Worm (Caenorhabditis elegans): ENCODE results near the gene htas-1.
A peak's percentile ranks its signal among the peaks of the same experiment; 100 is the strongest.

htas-1 gene

DNA sequence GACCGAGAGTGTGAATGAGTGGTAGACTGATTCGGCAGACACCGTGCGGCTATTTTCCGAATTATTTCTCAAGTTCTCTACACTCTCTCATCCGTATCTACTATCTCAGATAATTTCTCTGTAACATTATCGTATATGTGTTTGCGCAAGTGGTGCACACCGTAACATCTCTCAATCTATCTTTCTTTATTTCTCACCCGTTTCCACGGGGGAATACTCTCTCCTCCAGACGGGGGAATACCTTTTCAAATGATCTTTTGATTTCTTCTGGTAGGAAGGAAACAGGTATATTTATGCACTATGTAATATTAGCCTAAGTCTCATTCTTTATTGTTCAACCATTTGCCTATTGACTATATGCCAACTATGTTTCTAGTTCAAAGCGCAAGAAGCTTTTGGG is 16.2 kb downstream of the htas-1 start:
- TF ChIP-seq lin-13 (GFP tag; optimal IDR thresholded peaks at IDR 0.05) (no peak), F13H6.1 (tag; optimal IDR thresholded peaks at IDR 0.05) (peak; percentile 22), lsy-2 (tag; optimal IDR thresholded peaks at IDR 0.05) (no peak), sma-9 (GFP tag; optimal IDR thresholded peaks at IDR 0.05) (peak; percentile 90), sma-9 (tag; optimal IDR thresholded peaks at IDR 0.05) (no peak), nhr-77 (tag; optimal IDR thresholded peaks at IDR 0.05) (no peak)

DNA sequence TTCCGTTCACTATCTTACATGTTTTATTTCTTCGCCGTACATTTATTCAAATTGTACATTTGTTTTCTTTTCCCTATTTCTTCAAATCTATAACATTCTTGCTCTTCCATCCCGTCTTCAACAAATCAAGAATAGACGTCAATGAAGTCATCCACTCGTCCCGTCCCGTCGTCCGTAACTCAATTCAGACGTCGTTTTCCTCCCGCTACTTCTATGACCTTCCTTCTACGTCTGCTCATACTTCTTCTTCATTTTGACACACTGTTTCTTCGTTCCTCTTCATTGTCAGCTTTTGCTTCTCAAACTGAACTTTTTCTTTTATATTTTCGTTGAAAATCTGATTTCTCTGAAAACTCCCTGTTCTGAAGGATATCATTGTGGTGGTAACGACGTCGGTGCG is 23.3 kb downstream of the htas-1 start:
- TF ChIP-seq nhr-11 (tag; optimal IDR thresholded peaks at IDR 0.05) (no peak), nhr-10 (tag; optimal IDR thresholded peaks at IDR 0.05) (no peak), nhr-23 (tag; optimal IDR thresholded peaks at IDR 0.05) (no peak), lin-11 (tag; optimal IDR thresholded peaks at IDR 0.05) (no peak), nhr-21 (tag; optimal IDR thresholded peaks at IDR 0.05) (no peak), elt-3 (tag; optimal IDR thresholded peaks at IDR 0.05) (no peak), ztf-4 (tag; optimal IDR thresholded peaks at IDR 0.05) (no peak), fos-1 (tag; optimal IDR thresholded peaks at IDR 0.05) (no peak), zag-1 (tag; optimal IDR thresholded peaks at IDR 0.05) (no peak), nhr-25 (tag; optimal IDR thresholded peaks at IDR 0.05) (no peak), mbf-1 (tag; optimal IDR thresholded peaks at IDR 0.05) (no peak), lsy-2 (tag; optimal IDR thresholded peaks at IDR 0.05) (no peak), ZK546.5 (tag; optimal IDR thresholded peaks at IDR 0.05) (no peak), Y55F3AM.14 (GFP tag; optimal IDR thresholded peaks at IDR 0.05) (no peak), sem-4 (tag; optimal IDR thresholded peaks at IDR 0.05) (no peak), elt-1 (tag; optimal IDR thresholded peaks at IDR 0.05) (no peak), C34F6.9 (tag; optimal IDR thresholded peaks at IDR 0.05) (no peak), nhr-129 (tag; optimal IDR thresholded peaks at IDR 0.05) (no peak)

- TF ChIP-seq R02D3.7 (tag; optimal IDR thresholded peaks at IDR 0.05) (no peak), nhr-23 (tag; optimal IDR thresholded peaks at IDR 0.05) (no peak), zag-1 (tag; optimal IDR thresholded peaks at IDR 0.05) (no peak), unc-62 (GFP tag; optimal IDR thresholded peaks at IDR 0.05) (no peak), lsy-2 (tag; optimal IDR thresholded peaks at IDR 0.05) (no peak), lin-39 (tag; optimal IDR thresholded peaks at IDR 0.05) (no peak), ZK546.5 (tag; optimal IDR thresholded peaks at IDR 0.05) (no peak), nhr-6 (tag; optimal IDR thresholded peaks at IDR 0.05) (no peak), lin-13 (GFP tag; optimal IDR thresholded peaks at IDR 0.05) (no peak), snpc-4 (tag; optimal IDR thresholded peaks at IDR 0.05) (no peak), ceh-16 (tag; optimal IDR thresholded peaks at IDR 0.05) (no peak)
Observed at ce11 chrIV:9657753-9658152, 25.6 kb downstream of the htas-1 start, which contains the start of gene acc-1. Gene acc-1, plus strand, starts transcription at chrIV:9658053.

DNA sequence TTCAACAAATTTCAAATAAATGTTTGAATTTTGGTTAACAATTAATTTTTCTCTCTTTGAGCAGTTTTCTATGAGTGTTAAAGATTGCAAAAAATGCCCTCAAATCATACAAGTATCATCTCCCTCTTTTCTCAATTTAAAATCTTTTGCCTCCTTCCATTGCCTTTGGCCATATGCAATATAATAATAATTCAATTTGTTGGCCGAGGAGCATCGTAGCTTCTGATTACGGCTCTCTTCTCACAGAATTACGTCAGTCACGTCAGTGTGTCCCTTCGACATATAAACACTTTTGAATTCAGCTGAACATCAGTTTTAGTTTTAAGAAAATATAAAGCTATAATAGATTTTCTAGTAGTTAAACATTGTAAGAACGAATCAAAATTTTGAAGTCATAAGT is 27.8 kb downstream of the htas-1 start:
- TF ChIP-seq nhr-11 (tag; optimal IDR thresholded peaks at IDR 0.05) (no peak), egl-27 (tag; optimal IDR thresholded peaks at IDR 0.05) (no peak), ztf-11 (tag; optimal IDR thresholded peaks at IDR 0.05) (no peak), ceh-82 (tag; optimal IDR thresholded peaks at IDR 0.05) (no peak), sma-9 (GFP tag; optimal IDR thresholded peaks at IDR 0.05) (no peak), sma-9 (tag; optimal IDR thresholded peaks at IDR 0.05) (no peak), crh-2 (tag; optimal IDR thresholded peaks at IDR 0.05) (no peak), ZK546.5 (tag; optimal IDR thresholded peaks at IDR 0.05) (no peak), unc-62 (GFP tag; optimal IDR thresholded peaks at IDR 0.05) (no peak), Y55F3AM.14 (GFP tag; optimal IDR thresholded peaks at IDR 0.05) (no peak), ceh-16 (tag; optimal IDR thresholded peaks at IDR 0.05) (no peak), nhr-6 (tag; optimal IDR thresholded peaks at IDR 0.05) (no peak), R02D3.7 (tag; optimal IDR thresholded peaks at IDR 0.05) (no peak), mbf-1 (tag; optimal IDR thresholded peaks at IDR 0.05) (no peak), lin-39 (tag; optimal IDR thresholded peaks at IDR 0.05) (no peak), zag-1 (tag; optimal IDR thresholded peaks at IDR 0.05) (no peak)

ce11 chrIV:9654017-9654416 is 29.3 kb downstream of the htas-1 start, which contains the start of gene F58G6.7:
Gene F58G6.7, plus strand, starts transcription at chrIV:9654317.
- no peak for TF ChIP-seq fos-1 (tag; optimal IDR thresholded peaks at IDR 0.05)
- no peak for TF ChIP-seq egl-27 (tag; optimal IDR thresholded peaks at IDR 0.05)
- TF ChIP-seq nhr-77 (tag; optimal IDR thresholded peaks at IDR 0.05): no peak
- TF ChIP-seq dmd-4 (tag; optimal IDR thresholded peaks at IDR 0.05): no peak
- no peak for TF ChIP-seq nhr-10 (tag; optimal IDR thresholded peaks at IDR 0.05)
- TF ChIP-seq Y55F3AM.14 (GFP tag; optimal IDR thresholded peaks at IDR 0.05): no peak
- no peak for TF ChIP-seq ceh-82 (tag; optimal IDR thresholded peaks at IDR 0.05)
- no peak for TF ChIP-seq nhr-6 (tag; optimal IDR thresholded peaks at IDR 0.05)
